Worm (Caenorhabditis elegans) whole organism, mixed stage, embryonic: ENCODE measurements around the gene R05H5.7.

Experiments
- ceh-83 ChIP-seq: fragments of 200-800 bp; sonication (Bioruptor generic); optimal IDR thresholded peaks from 2 replicates; lab custom pipeline; 2018; ENCODE audit warnings: mild to moderate bottlenecking, missing genetic modification characterization, missing compliant biosample characterization
- elt-3 ChIP-seq: fragments of 150-350 bp; optimal IDR thresholded peaks from 2 replicates; lab custom pipeline; 2014; ENCODE audit warnings: missing biosample characterization, missing genetic modification characterization
- mep-1 ChIP-seq: fragments of 150-350 bp; optimal IDR thresholded peaks from 2 replicates; lab custom pipeline; 2017; ENCODE audit warnings: missing biosample characterization, missing genetic modification reagents, missing genetic modification characterization, inconsistent platforms
- nhr-237 ChIP-seq: fragments of 150-350 bp; optimal IDR thresholded peaks from 2 replicates; lab custom pipeline; 2014; ENCODE audit warnings: missing biosample characterization, missing genetic modification characterization
- ztf-11 ChIP-seq: fragments of 150-350 bp; optimal IDR thresholded peaks from 2 replicates; lab custom pipeline; 2014; ENCODE audit warnings: missing biosample characterization, missing genetic modification characterization

- TF ChIP-seq nhr-237 (tag; lab: Kevin White, UChicago) (no peak), ceh-83 (GFP tag; lab: Kevin White, UChicago) (no peak), elt-3 (tag; lab: Kevin White, UChicago) (no peak), mep-1 (tag; lab: Kevin White, UChicago) (no peak), ztf-11 (tag; lab: Kevin White, UChicago) (no peak)
These were observed 2.9 kb upstream of the R05H5.7 start, which contains the start of gene cdc-25.4 for ce11 chrII:10189369-10189768.
